Fruit fly (Drosophila melanogaster): Measurements from ENCODE around the gene Ref1.

Gene Ref1

dm6 chr3R:7081972-7082371, 1.8 kb upstream of the Ref1 start, which contains the start of gene Dpck (continued):
- TF ChIP-seq HLH3B (GFP tag; IDR thresholded peaks at IDR 0.05) = no peak
- no peak for TF ChIP-seq CG18476 (GFP tag; optimal IDR thresholded peaks at IDR 0.05)
- TF ChIP-seq dysf (GFP tag; IDR thresholded peaks at IDR 0.05) = no peak
- no peak for TF ChIP-seq Dip3 (GFP tag; optimal IDR thresholded peaks at IDR 0.05)
- TF ChIP-seq TFAM (GFP tag; optimal IDR thresholded peaks at IDR 0.05) = no peak
- TF ChIP-seq crc (GFP tag; optimal IDR thresholded peaks at IDR 0.05) = no peak
- TF ChIP-seq CG7839 (tag; optimal IDR thresholded peaks at IDR 0.05) = peak; percentile 8
- peak; percentile 32 for TF ChIP-seq gro (GFP tag; optimal IDR thresholded peaks at IDR 0.05)
- no peak for TF ChIP-seq CG14965 (GFP tag; optimal IDR thresholded peaks at IDR 0.05; ENCODE audit: borderline replicate concordance)
- no peak for TF ChIP-seq bsh (GFP tag; optimal IDR thresholded peaks at IDR 0.05)
- TF ChIP-seq tna (GFP tag; IDR thresholded peaks at IDR 0.05; ENCODE audit: partially characterized antibody) = no peak
- no peak for TF ChIP-seq HLH54F (GFP tag; optimal IDR thresholded peaks at IDR 0.05)
- TF ChIP-seq fd102C (GFP tag; optimal IDR thresholded peaks at IDR 0.05) = no peak
- peak; percentile 42 for TF ChIP-seq trem (tag; optimal IDR thresholded peaks at IDR 0.05)
- TF ChIP-seq ssp (GFP tag; IDR thresholded peaks at IDR 0.05) = no peak
- TF ChIP-seq chinmo (GFP tag; IDR thresholded peaks at IDR 0.05; ENCODE audit: partially characterized antibody) = no peak
- no peak for TF ChIP-seq wek (GFP tag; optimal IDR thresholded peaks at IDR 0.05)
- TF ChIP-seq grau (tag; optimal IDR thresholded peaks at IDR 0.05) = peak; percentile 33
- TF ChIP-seq esg (GFP tag; conservative IDR thresholded peaks at IDR 0.05) = no peak
- TF ChIP-seq Gug (GFP tag; IDR thresholded peaks at IDR 0.05) = no peak
- peak; percentile 0 for TF ChIP-seq CG10654 (GFP tag; optimal IDR thresholded peaks at IDR 0.05)
- TF ChIP-seq CG4617 (GFP tag; optimal IDR thresholded peaks at IDR 0.05; ENCODE audit: borderline replicate concordance) = peak; percentile 64
- no peak for TF ChIP-seq zen (tag; optimal IDR thresholded peaks at IDR 0.05)
- no peak for TF ChIP-seq CG4282 (GFP tag; optimal IDR thresholded peaks at IDR 0.05)
- TF ChIP-seq usp (GFP tag; optimal IDR thresholded peaks at IDR 0.05) = no peak
- no peak for TF ChIP-seq emc (GFP tag; optimal IDR thresholded peaks at IDR 0.05)
- TF ChIP-seq E2f2 (GFP tag; IDR thresholded peaks at IDR 0.05) = peak; percentile 52; the same call in 1 of the 2 replicates
- TF ChIP-seq E2f1 (GFP tag; IDR thresholded peaks at IDR 0.05) = 0 out of 2 replicates have a peak, but pooled peaks have one; percentile 10
- TF ChIP-seq kah (GFP tag; optimal IDR thresholded peaks at IDR 0.05) = no peak
- TF ChIP-seq org-1 (GFP tag; optimal IDR thresholded peaks at IDR 0.05) = no peak
- no peak for TF ChIP-seq Doc2 (GFP tag; IDR thresholded peaks at IDR 0.05)
- no peak for TF ChIP-seq CG18599 (GFP tag; optimal IDR thresholded peaks at IDR 0.05)
- no peak for TF ChIP-seq CG11085 (GFP tag; IDR thresholded peaks at IDR 0.05)
- TF ChIP-seq Dad (GFP tag; optimal IDR thresholded peaks at IDR 0.05) = no peak
- no peak for TF ChIP-seq exex (tag; optimal IDR thresholded peaks at IDR 0.05)
- no peak for TF ChIP-seq kay (GFP tag; optimal IDR thresholded peaks at IDR 0.05)
- TF ChIP-seq CG9609 (GFP tag; optimal IDR thresholded peaks at IDR 0.05) = no peak
- peak in 1 of 2 experiments; percentile 11 for TF ChIP-seq dpn (GFP tag; optimal IDR thresholded peaks at IDR 0.05)
- no peak for TF ChIP-seq CG3407 (GFP tag; optimal IDR thresholded peaks at IDR 0.05)
- no peak for TF ChIP-seq CG17328 (GFP tag; IDR thresholded peaks at IDR 0.05)
- TF ChIP-seq Hmr (GFP tag; optimal IDR thresholded peaks at IDR 0.05) = peak; percentile 46
- TF ChIP-seq CG18262 (tag; optimal IDR thresholded peaks at IDR 0.05) = peak; percentile 28
- no peak for TF ChIP-seq Opbp (GFP tag; IDR thresholded peaks at IDR 0.05; ENCODE audit: partially characterized antibody)
- TF ChIP-seq bbx (GFP tag; IDR thresholded peaks at IDR 0.05; ENCODE audit: partially characterized antibody) = no peak
- TF ChIP-seq jumu (GFP tag; optimal IDR thresholded peaks at IDR 0.05) = no peak
- TF ChIP-seq Lpt (GFP tag; optimal IDR thresholded peaks at IDR 0.05) = no peak
- no peak for TF ChIP-seq CG6272 (GFP tag; IDR thresholded peaks at IDR 0.05)
- no peak for TF ChIP-seq CG14441 (GFP tag; IDR thresholded peaks at IDR 0.05)
- peak; percentile 80 for TF ChIP-seq Med (GFP tag)
- TF ChIP-seq CG10209 (GFP tag; optimal IDR thresholded peaks at IDR 0.05) = no peak
- TF ChIP-seq CG12391 (tag; optimal IDR thresholded peaks at IDR 0.05) = peak; percentile 49
- TF ChIP-seq CG9215 (GFP tag; IDR thresholded peaks at IDR 0.05) = no peak

All from whole organism, embryonic.